Fruit fly (Drosophila melanogaster) S2 (cell line): ENCODE results near the gene Fur1.

Experiments
- CG8478 ChIP-seq: fragments of >200 bp; optimal IDR thresholded peaks from 2 replicates; lab custom pipeline; 2018
- CTCF ChIP-seq, 2 experiments: fragments of >200 bp; optimal IDR thresholded peaks; 2 replicates each; lab custom pipeline; 2018

The Fur1 gene

DNA sequence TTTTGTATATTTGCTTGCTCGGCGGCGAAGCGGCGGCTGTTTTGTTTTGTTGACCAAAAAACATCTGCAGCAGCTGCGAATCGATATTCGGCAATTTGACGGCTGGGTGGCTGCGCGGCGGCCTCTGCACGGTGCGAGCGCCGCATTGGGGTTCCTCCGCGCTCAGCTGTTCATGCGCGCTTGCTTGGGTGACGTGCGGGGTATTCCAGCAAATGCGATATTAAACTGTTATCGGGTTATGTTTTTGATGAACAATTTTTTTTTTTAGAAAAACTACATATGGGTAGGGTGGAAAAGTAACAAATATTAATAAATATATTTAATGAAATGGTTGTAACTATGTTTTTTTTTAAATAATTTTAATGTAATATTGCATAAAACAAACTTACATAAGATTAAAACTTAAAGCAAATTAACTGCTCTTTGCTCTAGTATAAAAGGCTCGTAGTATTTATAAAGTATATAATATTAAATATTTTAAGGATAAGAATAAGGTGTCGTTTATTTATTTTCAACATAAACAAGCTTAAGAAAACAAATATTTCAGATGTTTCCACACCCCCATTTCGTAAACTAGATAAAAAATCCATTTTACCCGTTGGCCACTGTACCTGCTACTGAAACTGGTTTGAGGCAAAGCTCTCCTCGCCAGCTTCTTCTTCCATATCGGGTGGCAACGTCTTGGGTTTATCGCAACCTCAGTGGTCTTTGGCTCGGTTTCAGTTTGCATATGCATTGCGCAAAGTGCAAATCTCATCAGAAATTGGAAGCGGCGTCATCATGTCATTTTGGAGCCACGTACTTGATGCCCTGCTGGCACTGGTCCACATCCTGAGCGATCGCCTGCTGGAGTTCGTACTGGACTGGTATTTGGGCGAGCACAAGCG lies 18.2 kb upstream of the Fur1 start, which contains the start of the genes Gnpat and CG5112:
Gene Gnpat (minus strand): TSS at position 159 of the 887 bp plus-strand sequence.
Gene CG5112 (plus strand): TSS at position 683 of the 887 bp plus-strand sequence.
- TF ChIP-seq CG8478 = no peak

dm6 chr3R:25490375-25490774 lies 17.5 kb upstream of the Fur1 start:
- TF ChIP-seq CTCF (optimal IDR thresholded peaks at IDR 0.05; lab: Kevin White, UChicago) (no peak), CG8478 (no peak)

DNA sequence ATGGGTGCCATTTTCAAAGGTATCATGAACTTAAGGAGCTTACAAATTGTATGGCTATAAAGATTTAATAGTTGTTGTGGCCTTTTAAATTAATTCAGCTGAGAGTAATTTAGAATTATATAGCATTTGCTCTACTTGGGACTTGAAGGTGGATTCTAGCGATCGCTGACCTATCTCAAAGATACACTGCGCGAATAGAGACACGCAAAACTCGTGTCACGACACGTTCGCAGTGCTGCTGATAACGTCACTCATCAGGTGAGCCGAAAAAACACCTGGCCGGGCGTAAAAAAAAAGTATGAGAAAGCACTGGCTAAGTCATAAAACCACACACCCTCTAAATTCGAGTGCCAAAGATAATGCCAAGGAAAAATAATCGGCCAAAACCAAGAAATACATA lies 16.8 kb upstream of the Fur1 start:
- TF ChIP-seq CTCF (optimal IDR thresholded peaks at IDR 0.05; lab: Kevin White, UChicago) = no peak
- TF ChIP-seq CG8478 = no peak

DNA sequence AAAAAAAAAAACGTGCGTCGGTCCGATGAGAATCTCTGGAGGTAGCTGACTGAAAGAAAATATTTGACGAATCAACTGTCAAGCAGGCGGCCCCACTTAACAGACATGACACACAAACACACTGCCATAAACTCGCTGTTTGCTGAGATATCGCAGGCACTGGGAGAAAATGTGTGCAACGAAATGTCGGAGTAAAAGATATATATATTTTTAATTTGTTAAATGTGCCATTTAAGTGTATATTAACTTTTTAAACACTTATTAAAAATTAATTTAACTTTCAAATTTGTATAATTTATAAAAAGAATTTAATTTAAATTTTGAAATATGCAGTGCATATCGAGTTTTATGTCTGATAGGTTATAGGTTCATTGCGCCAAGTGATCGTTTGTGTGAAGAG lies 16.3 kb upstream of the Fur1 start:
- TF ChIP-seq CG8478 = no peak
- TF ChIP-seq CTCF (optimal IDR thresholded peaks at IDR 0.05; lab: Kevin White, UChicago) = no peak

DNA sequence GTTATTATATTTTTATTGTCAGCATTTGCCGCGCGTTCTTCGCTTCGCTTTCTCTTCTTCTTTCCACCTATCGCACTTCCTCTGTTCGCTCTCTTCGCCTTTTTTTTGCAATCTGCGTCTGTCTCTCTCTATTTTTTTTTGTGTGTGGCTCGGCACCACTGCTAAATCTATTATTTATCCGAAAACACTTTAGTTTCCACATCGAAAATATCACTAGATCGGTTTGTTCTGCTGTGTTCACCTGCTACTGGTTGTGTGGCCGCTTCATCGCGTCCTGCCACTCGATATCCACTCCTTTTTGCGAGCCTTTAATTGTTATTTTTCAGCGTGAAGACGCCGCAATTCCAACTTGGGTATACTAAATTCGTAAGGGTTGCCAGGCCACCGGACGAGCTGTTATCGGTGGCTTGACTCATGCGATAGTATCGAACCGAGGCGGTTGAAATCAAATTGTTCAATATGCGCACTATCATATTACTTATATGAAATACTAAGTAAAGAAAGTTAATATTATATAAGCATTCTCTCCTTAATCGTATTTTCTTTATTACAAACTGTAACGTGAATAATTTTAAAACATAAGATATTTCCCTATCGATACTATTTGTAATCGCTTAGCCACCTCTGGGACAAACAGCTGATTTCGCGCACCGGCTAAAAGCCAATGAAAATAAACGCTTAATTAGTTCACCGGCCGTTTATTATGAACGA lies 9.8 kb upstream of the Fur1 start, which contains the start of the genes XNP, CG42488 and CG5116:
Gene XNP (minus strand): TSS at position 372 of the 711 bp plus-strand sequence.
Gene CG42488 (plus strand): TSS at position 636 of the 711 bp plus-strand sequence.
Gene CG5116 (plus strand): TSS at position 636 of the 711 bp plus-strand sequence.
- TF ChIP-seq CTCF (optimal IDR thresholded peaks at IDR 0.05; lab: Kevin White, UChicago) (no peak), CG8478 (no peak)

DNA sequence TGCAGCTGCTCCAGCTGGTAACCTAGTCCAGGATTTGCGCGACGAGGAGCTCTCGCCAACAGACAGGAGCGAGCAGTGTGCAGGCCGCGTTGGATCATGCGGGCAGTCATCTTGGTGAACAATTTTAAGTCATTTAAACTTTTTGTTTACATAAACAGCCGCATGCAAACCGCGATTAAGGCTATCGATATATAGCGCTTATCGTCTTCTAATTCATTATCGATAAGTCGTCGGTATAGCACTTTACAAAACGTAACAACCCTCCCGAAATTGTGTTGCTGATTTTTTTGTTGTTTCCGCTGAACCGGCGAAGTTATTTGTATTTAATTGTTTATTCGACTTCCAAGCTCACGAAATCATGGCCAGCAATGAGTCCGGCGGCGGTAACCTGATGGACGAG lies 3.9 kb upstream of the Fur1 start, which contains the start of the genes CG4553 and MED28:
Gene CG4553 (minus strand): TSS at position 172 of the 400 bp plus-strand sequence.
Gene MED28 (plus strand): TSS at position 260 of the 400 bp plus-strand sequence.
- no peak for TF ChIP-seq CTCF (optimal IDR thresholded peaks at IDR 0.05; lab: Kevin White, UChicago)
- no peak for TF ChIP-seq CG8478

- TF ChIP-seq CG8478 (no peak), CTCF (optimal IDR thresholded peaks at IDR 0.05; lab: Kevin White, UChicago) (no peak)
These were observed 814 bp downstream of the Fur1 start for dm6 chr3R:25471853-25472634.

DNA sequence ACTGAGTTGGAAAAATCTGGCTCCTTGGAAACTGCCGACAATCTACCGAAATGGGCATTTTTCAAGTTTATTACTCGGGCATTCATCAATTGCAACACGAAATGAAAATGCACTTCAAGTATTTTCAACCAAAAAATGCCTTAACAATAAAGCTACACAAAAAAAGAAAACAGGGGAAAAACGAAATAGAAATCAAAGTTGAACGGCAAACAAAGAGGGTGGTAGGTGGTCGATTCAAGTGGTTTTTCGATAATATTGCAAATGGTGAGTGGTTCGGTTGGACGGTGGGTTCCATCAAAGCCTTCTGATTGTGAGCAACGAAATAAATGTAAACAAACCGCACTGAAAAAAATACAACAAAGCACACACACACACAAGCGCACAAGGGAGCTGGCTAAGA lies 6.7 kb downstream of the Fur1 start:
- TF ChIP-seq CG8478 (no peak), CTCF (optimal IDR thresholded peaks at IDR 0.05; lab: Kevin White, UChicago) (no peak)

- TF ChIP-seq CG8478 = no peak
- no peak for TF ChIP-seq CTCF (optimal IDR thresholded peaks at IDR 0.05; lab: Kevin White, UChicago)
These were observed 10.1 kb downstream of the Fur1 start for dm6 chr3R:25462642-25463317.

DNA sequence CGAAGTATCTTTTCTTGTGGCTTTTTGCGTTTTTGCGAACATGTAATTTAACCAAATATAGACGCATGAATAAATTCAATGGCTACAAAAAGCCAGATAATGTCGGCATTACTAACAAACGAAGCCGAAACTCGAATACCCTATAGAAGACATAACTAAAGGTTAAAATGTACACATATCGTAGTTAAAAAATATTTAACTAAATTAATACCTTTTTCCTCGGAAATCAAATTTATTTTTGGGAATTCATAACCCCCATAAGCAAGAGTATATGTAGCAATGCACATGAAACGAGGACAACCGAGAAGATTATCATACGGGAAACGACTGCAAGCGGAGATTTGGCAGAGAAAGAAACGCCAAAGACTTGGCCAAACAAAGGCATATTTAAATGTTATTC lies 11.2 kb downstream of the Fur1 start:
- TF ChIP-seq CG8478 (no peak), CTCF (optimal IDR thresholded peaks at IDR 0.05; lab: Kevin White, UChicago) (no peak)

DNA sequence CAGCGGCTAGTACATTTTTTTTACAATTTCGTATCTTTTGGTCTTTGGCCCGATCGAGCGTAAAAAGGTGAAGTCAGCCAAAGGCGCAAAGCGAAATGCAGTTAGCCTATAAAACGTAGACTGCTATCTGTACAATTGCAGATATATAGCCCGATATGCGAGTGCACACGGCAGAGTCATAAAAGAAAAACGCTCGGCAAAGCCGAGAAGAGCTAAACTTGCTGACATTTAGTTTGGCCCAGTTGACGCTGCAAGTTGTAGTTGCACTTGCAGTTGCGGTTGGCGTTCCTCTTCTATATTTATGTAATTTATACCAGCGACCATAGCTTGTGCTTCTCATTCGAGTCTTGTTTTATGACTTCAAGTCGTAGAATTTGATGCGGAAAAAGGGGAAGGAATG lies 12.2 kb downstream of the Fur1 start:
- TF ChIP-seq CTCF (optimal IDR thresholded peaks at IDR 0.05; lab: Kevin White, UChicago) (no peak), CG8478 (no peak)

DNA sequence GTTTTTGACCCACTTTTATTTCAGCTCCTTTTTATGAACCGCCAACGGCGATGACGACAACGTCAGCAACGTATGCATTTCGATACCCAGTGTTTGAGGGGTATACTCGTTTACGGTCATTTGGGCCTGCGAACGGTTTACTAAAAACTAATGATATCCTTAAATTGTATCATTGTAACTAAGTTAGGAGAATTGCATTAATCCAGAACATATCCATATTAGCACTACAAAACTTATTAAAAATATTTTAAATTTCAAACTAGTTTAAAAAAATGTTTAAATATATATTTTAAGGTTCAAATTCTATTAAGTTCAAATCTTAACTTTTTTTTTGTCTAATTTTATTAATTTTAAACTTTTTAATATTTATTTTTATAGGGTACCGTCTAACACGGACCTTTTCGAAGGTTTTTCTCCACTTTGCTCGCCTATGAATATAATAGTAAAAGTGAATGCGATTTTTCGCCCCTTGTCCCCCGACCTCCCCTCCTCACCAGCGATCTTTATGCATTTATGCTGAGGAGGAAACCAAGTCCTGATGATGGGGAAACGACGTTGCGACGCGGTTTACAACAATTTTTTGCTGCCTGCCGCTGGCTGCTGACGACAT lies 13.6 kb downstream of the Fur1 start:
- no peak for TF ChIP-seq CG8478
- no peak for TF ChIP-seq CTCF (optimal IDR thresholded peaks at IDR 0.05; lab: Kevin White, UChicago)

dm6 chr3R:25457097-25457496 lies 15.8 kb downstream of the Fur1 start:
- no peak for TF ChIP-seq CTCF (optimal IDR thresholded peaks at IDR 0.05; lab: Kevin White, UChicago)
- no peak for TF ChIP-seq CG8478

- TF ChIP-seq CTCF (optimal IDR thresholded peaks at IDR 0.05; lab: Kevin White, UChicago) = no peak
- TF ChIP-seq CG8478 = no peak
These were observed 19.6 kb downstream of the Fur1 start for dm6 chr3R:25453150-25453680.
